Worm (Caenorhabditis elegans): ENCODE measurements around the gene mltn-10.

DNA sequence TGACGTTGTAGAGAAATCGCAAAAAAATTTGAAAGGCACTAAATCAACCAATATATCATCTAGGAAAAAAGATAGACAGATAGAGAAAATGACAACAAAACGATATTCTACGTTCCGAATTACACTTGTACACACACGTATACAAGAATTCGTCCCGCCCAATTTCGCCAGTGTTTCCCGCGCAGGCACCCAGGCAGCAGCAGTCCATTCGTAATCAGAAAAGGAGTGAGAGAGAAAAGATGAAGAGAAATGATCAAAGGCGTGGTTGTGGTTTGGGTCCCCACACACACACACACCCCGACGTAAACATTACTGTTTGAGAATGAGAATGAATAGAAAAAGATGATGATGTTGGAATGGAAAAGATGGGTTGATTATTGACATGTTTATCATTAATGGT is 50.8 kb downstream of the mltn-10 start:
- TF ChIP-seq ama-1 (optimal IDR thresholded peaks at IDR 0.05) (no peak), B0310.2 (tag; optimal IDR thresholded peaks at IDR 0.05) (no peak), tbx-11 (GFP tag; IDR thresholded peaks at IDR 0.05) (no peak), pes-1 (GFP tag; IDR thresholded peaks at IDR 0.05) (no peak), flt-1 (GFP tag; IDR thresholded peaks at IDR 0.05) (no peak), hnd-1 (tag; optimal IDR thresholded peaks at IDR 0.05) (no peak), aly-1 (tag; optimal IDR thresholded peaks at IDR 0.05) (no peak), ceh-36 (tag; optimal IDR thresholded peaks at IDR 0.05) (no peak), hmg-4 (GFP tag; optimal IDR thresholded peaks at IDR 0.05) (no peak)

All from whole organism, early embryonic.